Worm (Caenorhabditis elegans): ENCODE measurements around the gene lsd-1.

The lsd-1 gene

DNA sequence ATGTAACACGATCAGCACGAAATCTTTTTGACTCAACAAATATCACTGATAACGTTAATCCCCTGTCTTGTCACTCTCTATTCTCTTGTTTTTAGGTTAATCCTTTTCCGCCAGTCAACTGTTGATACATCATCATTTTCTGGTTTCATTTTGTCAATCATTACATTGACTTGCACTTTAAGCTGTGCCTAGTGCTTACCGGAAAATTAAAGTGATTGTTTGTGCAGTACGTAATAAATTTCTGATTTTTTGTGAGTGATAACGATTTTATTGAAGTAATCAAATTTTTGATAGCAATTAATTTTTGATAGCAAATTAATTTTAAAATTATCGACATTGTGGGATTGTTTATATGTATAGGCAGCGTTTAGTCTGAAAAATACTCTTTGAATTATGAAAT lies 39.5 kb upstream of the lsd-1 start:
- no peak for TF ChIP-seq ama-1 (optimal IDR thresholded peaks at IDR 0.05)
- no peak for TF ChIP-seq R02D3.7 (tag; optimal IDR thresholded peaks at IDR 0.05)
- TF ChIP-seq ceh-9 (tag; optimal IDR thresholded peaks at IDR 0.05) = no peak
- TF ChIP-seq sea-2 (GFP tag; optimal IDR thresholded peaks at IDR 0.05) = no peak
- no peak for TF ChIP-seq egl-27 (tag; optimal IDR thresholded peaks at IDR 0.05)
- no peak for TF ChIP-seq lin-39 (tag; optimal IDR thresholded peaks at IDR 0.05)
- TF ChIP-seq elt-3 (tag; optimal IDR thresholded peaks at IDR 0.05) = no peak
- no peak for TF ChIP-seq hmg-11 (tag; optimal IDR thresholded peaks at IDR 0.05)
- TF ChIP-seq elt-2 (tag; optimal IDR thresholded peaks at IDR 0.05) = peak; percentile 89
- TF ChIP-seq pha-4 (tag; optimal IDR thresholded peaks at IDR 0.05) = peak; percentile 37
- TF ChIP-seq nhr-12 (tag; optimal IDR thresholded peaks at IDR 0.05) = no peak
- no peak for TF ChIP-seq lsy-12 (tag; optimal IDR thresholded peaks at IDR 0.05)
- no peak for TF ChIP-seq nhr-25 (tag; optimal IDR thresholded peaks at IDR 0.05)
- TF ChIP-seq nhr-77 (tag; optimal IDR thresholded peaks at IDR 0.05) = no peak
- no peak for TF ChIP-seq daf-12 (tag; optimal IDR thresholded peaks at IDR 0.05)
- TF ChIP-seq ceh-28 (tag; optimal IDR thresholded peaks at IDR 0.05) = no peak
- TF ChIP-seq ceh-16 (tag; optimal IDR thresholded peaks at IDR 0.05) = no peak
- peak; percentile 7 for TF ChIP-seq skn-1 (tag; optimal IDR thresholded peaks at IDR 0.05)
- TF ChIP-seq pqm-1 (tag; optimal IDR thresholded peaks at IDR 0.05) = peak; percentile 80

DNA sequence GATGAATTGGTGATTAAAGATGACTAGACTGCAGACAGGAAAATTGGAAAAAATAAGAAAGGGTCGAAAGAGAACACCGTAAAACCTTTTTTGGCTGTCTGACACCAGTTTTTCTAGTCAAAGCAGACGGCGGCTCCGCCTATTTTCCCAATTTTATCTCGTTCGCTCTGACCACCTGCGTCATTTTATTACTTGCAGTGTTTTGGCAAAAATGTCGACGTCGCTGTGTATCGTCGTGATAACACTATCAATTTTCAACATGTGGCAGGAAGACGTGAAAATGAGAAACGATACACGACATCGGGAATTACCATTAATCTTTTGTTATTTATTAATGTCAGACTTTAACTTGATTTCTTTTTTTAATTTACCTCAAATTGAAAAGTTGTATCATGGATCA lies 38.6 kb upstream of the lsd-1 start, which contains the start of gene Y62H9A.15:
Gene Y62H9A.15 (minus strand): TSS at position 100 of the 400 bp plus-strand sequence.
- TF ChIP-seq zag-1 (tag; optimal IDR thresholded peaks at IDR 0.05) = no peak
- TF ChIP-seq elt-2 (tag; optimal IDR thresholded peaks at IDR 0.05) = peak; percentile 73
- TF ChIP-seq ceh-16 (tag; optimal IDR thresholded peaks at IDR 0.05) = no peak

DNA sequence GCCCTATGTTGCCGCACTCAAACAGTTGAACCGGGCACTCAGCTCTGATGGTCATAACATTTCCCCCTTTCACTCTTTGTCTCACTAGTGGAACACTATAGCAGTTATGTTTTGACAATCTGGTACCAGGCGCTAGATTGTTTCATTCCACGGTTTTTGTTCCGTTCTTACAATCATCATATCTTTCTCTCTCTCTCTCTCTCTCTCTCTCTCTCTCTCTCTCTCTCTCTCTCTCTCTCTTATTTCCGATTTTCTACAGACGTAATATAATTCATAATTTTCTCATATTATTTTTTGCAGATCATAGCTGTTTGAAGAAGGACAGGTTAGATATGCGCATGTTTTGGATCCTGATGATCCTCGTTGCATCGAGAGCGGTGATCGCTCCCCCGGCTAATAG lies 34.8 kb upstream of the lsd-1 start, which contains the start of gene Y62H9A.12:
Gene Y62H9A.12 (plus strand): TSS at position 301 of the 400 bp plus-strand sequence.
- TF ChIP-seq nhr-23 (tag; optimal IDR thresholded peaks at IDR 0.05) = no peak
- TF ChIP-seq egl-27 (tag; optimal IDR thresholded peaks at IDR 0.05) = no peak
- no peak for TF ChIP-seq mml-1 (tag; optimal IDR thresholded peaks at IDR 0.05)
- no peak for TF ChIP-seq elt-3 (tag; optimal IDR thresholded peaks at IDR 0.05)
- no peak for TF ChIP-seq ceh-16 (tag; optimal IDR thresholded peaks at IDR 0.05)
- TF ChIP-seq ceh-9 (tag; optimal IDR thresholded peaks at IDR 0.05) = no peak
- no peak for TF ChIP-seq lin-15B (tag; optimal IDR thresholded peaks at IDR 0.05)
- no peak for TF ChIP-seq unc-39 (tag; optimal IDR thresholded peaks at IDR 0.05)
- TF ChIP-seq elt-1 (tag; optimal IDR thresholded peaks at IDR 0.05) = no peak
- no peak for TF ChIP-seq daf-12 (tag; optimal IDR thresholded peaks at IDR 0.05)
- TF ChIP-seq R02D3.7 (tag; optimal IDR thresholded peaks at IDR 0.05) = no peak

- no peak for TF ChIP-seq nhr-237 (tag; optimal IDR thresholded peaks at IDR 0.05)
Measured at ce11 chrX:11916705-11917104, 31.9 kb upstream of the lsd-1 start, which contains the start of gene Y62H9A.13. Y62H9A.13 (plus strand) TSS chrX:11917005.

DNA sequence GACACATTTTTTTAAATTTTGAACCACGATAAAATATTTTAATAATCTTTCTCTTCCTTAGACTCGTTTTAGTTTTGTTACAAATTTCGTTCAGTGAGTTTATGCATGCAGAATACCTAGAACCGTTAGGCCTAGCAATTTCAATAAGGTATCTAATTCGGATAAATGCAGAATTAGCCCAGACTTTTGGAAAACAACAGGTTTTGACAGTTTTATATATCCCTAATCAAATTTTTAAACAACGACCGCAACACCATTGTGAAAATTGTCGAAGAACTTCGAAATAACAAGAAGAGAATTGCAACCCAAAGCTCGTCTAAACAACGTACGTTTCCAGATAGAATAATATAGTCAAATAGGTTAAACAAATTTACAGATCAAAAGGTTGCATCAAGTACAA lies 30.6 kb upstream of the lsd-1 start, which contains the start of gene Y62H9A.16:
Gene Y62H9A.16 (plus strand): TSS at position 301 of the 400 bp plus-strand sequence.
- TF ChIP-seq nhr-77 (tag; optimal IDR thresholded peaks at IDR 0.05) (no peak), elt-2 (tag; optimal IDR thresholded peaks at IDR 0.05) (no peak), mdl-1 (tag; optimal IDR thresholded peaks at IDR 0.05) (no peak)

ce11 chrX:11920723-11921283 lies 27.8 kb upstream of the lsd-1 start, which contains the start of gene Y62H9A.14:
Y62H9A.14 (plus strand) TSS chrX:11921233.
- TF ChIP-seq ztf-11 (tag; optimal IDR thresholded peaks at IDR 0.05) (no peak), ztf-4 (tag; optimal IDR thresholded peaks at IDR 0.05) (no peak), ceh-9 (tag; optimal IDR thresholded peaks at IDR 0.05) (no peak), mml-1 (tag; optimal IDR thresholded peaks at IDR 0.05) (no peak), lin-15B (tag; optimal IDR thresholded peaks at IDR 0.05) (no peak), eor-1 (tag; optimal IDR thresholded peaks at IDR 0.05) (no peak), nfya-1 (tag; optimal IDR thresholded peaks at IDR 0.05; ENCODE audit: insufficient read depth) (no peak), mdl-1 (tag; optimal IDR thresholded peaks at IDR 0.05) (no peak), daf-12 (tag; optimal IDR thresholded peaks at IDR 0.05) (no peak), skn-1 (tag; optimal IDR thresholded peaks at IDR 0.05) (no peak), nhr-43 (tag; optimal IDR thresholded peaks at IDR 0.05; ENCODE audit: poor library complexity, severe bottlenecking) (no peak), lin-39 (tag; optimal IDR thresholded peaks at IDR 0.05) (no peak)
